Fruit fly (Drosophila melanogaster) whole organism: ENCODE measurements around the gene Acf.

ENCODE experiments used
- CG8478 ChIP-seq: fragments of >200 bp; optimal IDR thresholded peaks from 2 replicates; lab custom pipeline; 2018; ENCODE audit warnings: inconsistent platforms
- Dll ChIP-seq: fragments of >200 bp; optimal IDR thresholded peaks from 2 replicates; lab custom pipeline; 2017
- EcR ChIP-seq, 2 experiments: fragments of >200 bp; optimal IDR thresholded peaks; 2 replicates each; lab custom pipeline; 2017; ENCODE audit warnings: missing biosample characterization in 2 of 2, missing genetic modification characterization in 2 of 2, missing genetic modification reagents in 2 of 2
- pan ChIP-seq: fragments of >200 bp; optimal IDR thresholded peaks from 2 replicates; lab custom pipeline; 2017
- psq ChIP-seq: fragments of >200 bp; optimal IDR thresholded peaks from 2 replicates; lab custom pipeline; 2017
- usp ChIP-seq: fragments of >200 bp; optimal IDR thresholded peaks from 2 replicates; lab custom pipeline; 2017; ENCODE audit warnings: missing biosample characterization, missing genetic modification characterization, mixed read lengths

The Acf gene

dm6 chr3R:31793664-31794417 is at the start of gene Acf, which contains the start of gene Mccc1:
Gene Acf (plus strand): TSS chr3R:31793981.
Gene Mccc1 (minus strand): TSS chr3R:31793907.
- TF ChIP-seq psq (lab: Kevin White, UChicago) (no peak), EcR (GFP tag; optimal IDR thresholded peaks at IDR 0.05; lab: Kevin White, UChicago) (no peak), pan (lab: Kevin White, UChicago) (no peak), Dll (lab: Kevin White, UChicago) (no peak), usp (GFP tag; lab: Kevin White, UChicago) (no peak), CG8478 (lab: Kevin White, UChicago) (no peak)

dm6 chr3R:31744044-31744652 is 49.6 kb upstream of the Acf start, which contains the start of gene CG1896:
Gene CG1896 (plus strand): TSS chr3R:31744282.
- TF ChIP-seq usp (GFP tag; lab: Kevin White, UChicago) = no peak
- no peak for TF ChIP-seq CG8478 (lab: Kevin White, UChicago)
- no peak for TF ChIP-seq psq (lab: Kevin White, UChicago)
- no peak for TF ChIP-seq pan (lab: Kevin White, UChicago)
- no peak for TF ChIP-seq EcR (GFP tag; optimal IDR thresholded peaks at IDR 0.05; lab: Kevin White, UChicago)
- TF ChIP-seq Dll (lab: Kevin White, UChicago) = no peak

dm6 chr3R:31745629-31746081 is 48.1 kb upstream of the Acf start, which contains the start of gene awd:
Gene awd (minus strand): TSS chr3R:31746077.
- TF ChIP-seq usp (GFP tag; lab: Kevin White, UChicago) = no peak
- TF ChIP-seq EcR (GFP tag; optimal IDR thresholded peaks at IDR 0.05; lab: Kevin White, UChicago) = no peak
- TF ChIP-seq CG8478 (lab: Kevin White, UChicago) = no peak
- no peak for TF ChIP-seq psq (lab: Kevin White, UChicago)
- TF ChIP-seq pan (lab: Kevin White, UChicago) = no peak
- no peak for TF ChIP-seq Dll (lab: Kevin White, UChicago)

- TF ChIP-seq EcR (GFP tag; optimal IDR thresholded peaks at IDR 0.05; lab: Kevin White, UChicago) (no peak), CG8478 (lab: Kevin White, UChicago) (no peak), pan (lab: Kevin White, UChicago) (no peak), usp (GFP tag; lab: Kevin White, UChicago) (no peak), Dll (lab: Kevin White, UChicago) (no peak)
These were observed 46.2 kb upstream of the Acf start, which contains the start of the genes nero and CG1910 for dm6 chr3R:31747429-31748048. Gene nero (minus strand): TSS chr3R:31747558. Gene CG1910 (plus strand): TSS chr3R:31747643.

dm6 chr3R:31748093-31748996 is 45.4 kb upstream of the Acf start:
- no peak for TF ChIP-seq pan (lab: Kevin White, UChicago)
- TF ChIP-seq CG8478 (lab: Kevin White, UChicago) = peak; percentile 68
- peak; percentile 60 for TF ChIP-seq psq (lab: Kevin White, UChicago)

dm6 chr3R:31754605-31755004 is 39.2 kb upstream of the Acf start, which contains the start of gene salt:
Gene salt (minus strand): TSS chr3R:31754705.
- TF ChIP-seq EcR (GFP tag; optimal IDR thresholded peaks at IDR 0.05; lab: Kevin White, UChicago) (no peak), Dll (lab: Kevin White, UChicago) (no peak), CG8478 (lab: Kevin White, UChicago) (no peak), psq (lab: Kevin White, UChicago) (no peak), pan (lab: Kevin White, UChicago) (no peak), usp (GFP tag; lab: Kevin White, UChicago) (no peak)

- TF ChIP-seq psq (lab: Kevin White, UChicago) (no peak), EcR (GFP tag; optimal IDR thresholded peaks at IDR 0.05; lab: Kevin White, UChicago) (no peak), usp (GFP tag; lab: Kevin White, UChicago) (no peak), pan (lab: Kevin White, UChicago) (no peak), CG8478 (lab: Kevin White, UChicago) (no peak), Dll (lab: Kevin White, UChicago) (no peak)
These were observed 35.1 kb upstream of the Acf start, which contains the start of gene CG2187 for dm6 chr3R:31758587-31759167. Gene CG2187 (minus strand): TSS chr3R:31758637.

- TF ChIP-seq Dll (lab: Kevin White, UChicago) (no peak), pan (lab: Kevin White, UChicago) (no peak), psq (lab: Kevin White, UChicago) (no peak), EcR (GFP tag; optimal IDR thresholded peaks at IDR 0.05; lab: Kevin White, UChicago) (no peak), CG8478 (lab: Kevin White, UChicago) (no peak), usp (GFP tag; lab: Kevin White, UChicago) (no peak)
These were observed 32.2 kb upstream of the Acf start, which contains the start of gene Smvt for dm6 chr3R:31761529-31762009. Gene Smvt (minus strand): TSS chr3R:31761579.

DNA sequence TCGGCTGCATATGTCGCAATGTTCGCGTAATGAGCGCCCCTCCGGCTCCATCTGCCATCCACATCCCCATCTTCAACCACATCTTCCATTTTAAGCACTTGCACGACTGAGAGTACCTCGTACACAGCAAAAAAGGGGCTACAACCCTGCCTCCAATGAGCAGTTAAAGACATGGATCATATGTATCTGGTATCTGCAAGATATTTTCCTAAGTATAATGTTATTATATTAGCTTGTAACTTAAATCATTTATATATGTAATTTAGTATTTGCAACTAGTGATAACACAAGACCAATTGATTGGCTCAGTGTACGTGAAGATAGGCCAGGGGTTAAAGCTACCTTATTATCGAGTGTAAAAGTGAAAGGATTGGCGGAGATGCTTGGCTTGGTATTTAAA is 31.1 kb upstream of the Acf start:
- TF ChIP-seq pan (lab: Kevin White, UChicago) (no peak), CG8478 (lab: Kevin White, UChicago) (no peak), EcR (GFP tag; optimal IDR thresholded peaks at IDR 0.05; lab: Kevin White, UChicago) (no peak), Dll (lab: Kevin White, UChicago) (no peak), psq (lab: Kevin White, UChicago) (no peak), usp (GFP tag; lab: Kevin White, UChicago) (no peak)
